Worm (Caenorhabditis elegans) whole organism, mixed stage, embryonic: ENCODE data around the gene cpna-1.

Experiments
- blmp-1 ChIP-seq: fragments of 150-350 bp; optimal IDR thresholded peaks from 2 replicates; lab custom pipeline; 2014; ENCODE audit warnings: missing biosample characterization, missing genetic modification characterization
- ces-1 ChIP-seq: fragments of 150-350 bp; optimal IDR thresholded peaks from 2 replicates; lab custom pipeline; 2014; ENCODE audit warnings: missing biosample characterization, missing genetic modification reagents, missing genetic modification characterization
- flh-1 ChIP-seq: fragments of 200-800 bp; sonication (Bioruptor generic); optimal IDR thresholded peaks from 2 replicates; lab custom pipeline; 2018; ENCODE audit warnings: mild to moderate bottlenecking, missing genetic modification characterization, moderate library complexity, missing compliant biosample characterization
- mep-1 ChIP-seq: fragments of 150-350 bp; optimal IDR thresholded peaks from 2 replicates; lab custom pipeline; 2017; ENCODE audit warnings: missing biosample characterization, missing genetic modification reagents, missing genetic modification characterization, inconsistent platforms
- mls-2 ChIP-seq: sonication (generic microtip); optimal IDR thresholded peaks from 2 replicates; lab custom pipeline; 2016; ENCODE audit warnings: mild to moderate bottlenecking, missing genetic modification characterization, moderate library complexity, missing compliant biosample characterization
- nhr-237 ChIP-seq: fragments of 150-350 bp; optimal IDR thresholded peaks from 2 replicates; lab custom pipeline; 2014; ENCODE audit warnings: missing biosample characterization, missing genetic modification characterization
- nhr-28 ChIP-seq: fragments of 150-350 bp; optimal IDR thresholded peaks from 2 replicates; lab custom pipeline; 2014; ENCODE audit warnings: missing biosample characterization, missing genetic modification characterization
- nhr-76 ChIP-seq: sonication (generic microtip); optimal IDR thresholded peaks from 2 replicates; lab custom pipeline; 2017; ENCODE audit warnings: missing biosample characterization, missing genetic modification characterization
- pha-4 ChIP-seq: fragments of 150-350 bp; optimal IDR thresholded peaks from 2 replicates; lab custom pipeline; 2018; ENCODE audit warnings: missing biosample characterization, missing genetic modification reagents, missing genetic modification characterization
- snpc-4 ChIP-seq: fragments of 150-350 bp; optimal IDR thresholded peaks from 2 replicates; lab custom pipeline; 2014; ENCODE audit warnings: missing biosample characterization, missing genetic modification characterization
- sptf-1 ChIP-seq: sonication (generic microtip); optimal IDR thresholded peaks from 2 replicates; lab custom pipeline; 2017; ENCODE audit warnings: mild to moderate bottlenecking, missing genetic modification characterization, moderate library complexity, missing compliant biosample characterization
- unc-39 ChIP-seq: fragments of 150-350 bp; optimal IDR thresholded peaks from 2 replicates; lab custom pipeline; 2014; ENCODE audit warnings: missing biosample characterization, missing genetic modification characterization
- unc-62 ChIP-seq: fragments of 150-350 bp; optimal IDR thresholded peaks from 2 replicates; lab custom pipeline; 2014; ENCODE audit warnings: missing biosample characterization, missing genetic modification reagents, missing genetic modification characterization
- ztf-11 ChIP-seq: fragments of 150-350 bp; optimal IDR thresholded peaks from 2 replicates; lab custom pipeline; 2014; ENCODE audit warnings: missing biosample characterization, missing genetic modification characterization

ce11 chrII:4173842-4174241, 12.6 kb upstream of the cpna-1 start:
- TF ChIP-seq ces-1 (GFP tag; lab: Kevin White, UChicago) (no peak), sptf-1 (tag; lab: Kevin White, UChicago) (no peak), nhr-28 (tag; lab: Kevin White, UChicago) (no peak), pha-4 (tag; lab: Kevin White, UChicago) (no peak), snpc-4 (tag; lab: Kevin White, UChicago) (no peak), mls-2 (tag; lab: Kevin White, UChicago) (no peak), blmp-1 (tag; lab: Kevin White, UChicago) (no peak), unc-62 (no peak), nhr-237 (tag; lab: Kevin White, UChicago) (no peak), ztf-11 (tag; lab: Kevin White, UChicago) (no peak), nhr-76 (tag; lab: Kevin White, UChicago) (no peak), mep-1 (tag; lab: Kevin White, UChicago) (no peak), flh-1 (GFP tag; lab: Kevin White, UChicago) (no peak), unc-39 (tag; lab: Kevin White, UChicago) (no peak)
